Worm (Caenorhabditis elegans) whole organism, L2 larva: Measurements from ENCODE around the gene Y37E11AM.2.

Experiments
- ama-1 ChIP-seq: fragments of 150-350 bp; optimal IDR thresholded peaks from 2 replicates; lab custom pipeline; 2018; ENCODE audit warnings: inconsistent platforms
- lin-13 ChIP-seq: fragments of 150-350 bp; optimal IDR thresholded peaks from 2 replicates; lab custom pipeline; 2014; ENCODE audit warnings: missing biosample characterization, missing genetic modification reagents, missing genetic modification characterization
- nhr-77 ChIP-seq: fragments of 150-350 bp; optimal IDR thresholded peaks from 2 replicates; lab custom pipeline; 2014; ENCODE audit warnings: missing biosample characterization, missing genetic modification characterization

- TF ChIP-seq nhr-77 (tag; lab: Kevin White, UChicago), result no peak
- no peak for TF ChIP-seq lin-13
- TF ChIP-seq ama-1 (lab: Kevin White, UChicago), result no peak
These were observed 6.2 kb downstream of the Y37E11AM.2 start, which contains the start of gene Y37E11AM.3 for ce11 chrIV:3719057-3719456.
